Worm (Caenorhabditis elegans) whole organism, L4 larva: Measurements from ENCODE around the gene oig-8.

Experiments used
- lin-1 ChIP-seq: fragments of 200-800 bp; sonication (Bioruptor generic); IDR thresholded peaks from 2 replicates; pipeline ENCODE4 v1.3.6; 2022; ENCODE audit warnings: missing genetic modification reagents, missing genetic modification characterization, missing compliant biosample characterization
- mdl-1 ChIP-seq, 2 experiments: fragments of 150-350 bp in 1 of 2; sonication (generic microtip) in 1 of 2; optimal IDR thresholded peaks; 2 replicates each; lab custom pipeline; 2014 to 2017; ENCODE audit warnings: missing biosample characterization in 2 of 2, missing genetic modification characterization in 2 of 2
- saeg-2 ChIP-seq: fragments of 200-800 bp; sonication (Bioruptor generic); IDR thresholded peaks from 2 replicates; pipeline ENCODE4 v1.3.6; 2022; ENCODE audit warnings: missing genetic modification reagents, missing genetic modification characterization, missing compliant biosample characterization
- ztf-7 ChIP-seq: fragments of 150-350 bp; optimal IDR thresholded peaks from 2 replicates; lab custom pipeline; 2014; ENCODE audit warnings: missing biosample characterization, missing genetic modification characterization

ce11 chrII:6667534-6667933 lies 18.6 kb upstream of the oig-8 start:
- TF ChIP-seq mdl-1 (tag; optimal IDR thresholded peaks at IDR 0.05; lab: Kevin White, UChicago) (no peak), lin-1 (GFP tag; lab: Robert Waterston, UW) (no peak), saeg-2 (GFP tag; lab: Robert Waterston, UW) (no peak), ztf-7 (tag; lab: Kevin White, UChicago) (no peak)
